Worm (Caenorhabditis elegans): ENCODE results near the gene rpn-3.

DNA sequence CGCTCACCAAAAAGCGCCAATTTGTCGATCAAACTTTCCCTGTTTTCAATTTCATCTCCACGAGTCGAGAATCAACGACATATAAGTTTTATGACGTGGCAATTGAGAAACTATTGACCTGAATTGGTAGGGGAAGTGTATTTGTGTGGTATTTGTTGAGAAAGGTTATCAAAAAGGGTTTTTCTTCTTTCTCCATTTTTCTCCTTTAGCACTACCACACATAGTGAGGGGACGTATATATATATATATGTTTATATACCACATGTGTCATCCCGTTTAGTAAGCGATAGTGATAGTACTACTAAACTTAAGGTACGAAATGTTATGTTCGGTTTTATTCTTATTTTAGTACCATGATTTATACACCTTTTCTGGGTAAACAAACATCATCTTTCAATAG is 10.5 kb downstream of the rpn-3 start:
- TF ChIP-seq ets-7 (tag; optimal IDR thresholded peaks at IDR 0.05) = no peak
- TF ChIP-seq ceh-13 (GFP tag; optimal IDR thresholded peaks at IDR 0.05) = no peak
- TF ChIP-seq ama-1 (optimal IDR thresholded peaks at IDR 0.05) = no peak
- TF ChIP-seq flt-1 (GFP tag; IDR thresholded peaks at IDR 0.05) = no peak
- no peak for TF ChIP-seq F13C5.2 (tag; optimal IDR thresholded peaks at IDR 0.05)
